Worm (Caenorhabditis elegans) whole organism, midembryonic: ENCODE measurements around the gene srm-2.

ENCODE experiments used
- cog-1 ChIP-seq: sonication (generic microtip); optimal IDR thresholded peaks from 2 replicates; lab custom pipeline; 2016; ENCODE audit warnings: missing genetic modification characterization, missing compliant biosample characterization
- flt-1 ChIP-seq: fragments of 200-800 bp; sonication (Bioruptor generic); IDR thresholded peaks from 2 replicates; pipeline ENCODE4 v1.3.6; 2022; ENCODE audit warnings: missing genetic modification characterization, missing compliant biosample characterization
- med-1 ChIP-seq: sonication (generic microtip); optimal IDR thresholded peaks from 2 replicates; lab custom pipeline; 2017; ENCODE audit warnings: missing genetic modification characterization, mild to moderate bottlenecking, missing compliant biosample characterization, antibody characterized with exemption, missing genetic modification reagents; ENCODE audit not compliant: insufficient read depth
- ztf-23 ChIP-seq: fragments of 200-800 bp; sonication (Bioruptor generic); IDR thresholded peaks from 2 replicates; pipeline ENCODE4 v1.3.6; 2022; ENCODE audit warnings: missing genetic modification reagents, missing genetic modification characterization, missing compliant biosample characterization

DNA sequence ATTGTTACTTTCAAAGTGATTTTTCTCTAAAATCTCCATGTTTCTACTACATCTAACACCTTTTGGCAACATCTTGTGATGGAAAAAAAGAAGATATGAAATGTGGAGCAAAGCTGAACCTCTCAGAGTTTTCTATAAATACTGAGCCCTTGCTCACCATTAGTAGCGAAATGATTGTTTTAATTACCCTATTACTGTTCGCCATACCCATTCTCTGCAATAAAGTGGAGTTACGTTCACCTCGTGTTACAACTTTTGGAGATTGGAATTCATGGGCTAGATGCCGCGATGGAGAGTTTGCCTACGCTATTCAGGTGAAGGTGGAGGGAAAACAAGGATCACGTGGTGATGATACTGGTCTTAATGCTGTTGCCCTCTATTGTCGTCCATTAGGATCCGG, 44.6 kb upstream of the srm-2 start, which contains the start of gene txt-3:
- TF ChIP-seq cog-1 (tag; lab: Kevin White, UChicago): no peak
- no peak for TF ChIP-seq ztf-23 (GFP tag; lab: Robert Waterston, UW)
- no peak for TF ChIP-seq med-1
- no peak for TF ChIP-seq flt-1
